Fruit fly (Drosophila melanogaster): ENCODE measurements around the gene CG7071.

DNA sequence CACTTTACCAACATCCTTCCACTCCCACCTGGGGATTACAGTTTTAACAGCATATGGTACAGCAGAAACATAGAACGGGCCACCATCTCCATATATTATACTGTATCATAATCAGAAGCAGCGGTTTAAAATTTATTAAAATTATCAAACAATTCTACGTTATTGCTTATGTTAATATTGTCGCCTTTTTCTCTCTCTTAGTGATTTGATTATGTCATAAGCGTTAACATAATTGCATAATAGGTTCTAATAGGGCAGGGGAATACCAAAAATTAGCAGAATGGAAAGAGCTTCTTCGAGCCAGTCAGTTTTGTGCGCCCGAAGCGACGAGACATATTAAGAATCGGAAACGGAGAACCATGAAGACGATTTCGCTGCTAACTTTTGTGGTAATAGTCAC, 30.7 kb upstream of the CG7071 start, which contains the start of gene CG13862:
- TF ChIP-seq gl (tag; optimal IDR thresholded peaks at IDR 0.05): no peak
- no peak for TF ChIP-seq CG14655 (GFP tag; optimal IDR thresholded peaks at IDR 0.05)
- no peak for TF ChIP-seq CG17806 (tag; optimal IDR thresholded peaks at IDR 0.05)
- no peak for TF ChIP-seq CG34367 (tag; optimal IDR thresholded peaks at IDR 0.05)
- no peak for TF ChIP-seq CG8301 (tag; optimal IDR thresholded peaks at IDR 0.05)
- TF ChIP-seq CG13204 (GFP tag; optimal IDR thresholded peaks at IDR 0.05): no peak
- TF ChIP-seq CG32121 (GFP tag; IDR thresholded peaks at IDR 0.05): no peak
- TF ChIP-seq CG12605 (GFP tag; IDR thresholded peaks at IDR 0.05): no peak
- TF ChIP-seq Pif1B (GFP tag; optimal IDR thresholded peaks at IDR 0.05): no peak
- no peak for TF ChIP-seq CG9948 (tag; optimal IDR thresholded peaks at IDR 0.05)
- no peak for TF ChIP-seq CG4496 (GFP tag; IDR thresholded peaks at IDR 0.05)
- no peak for TF ChIP-seq fd96Ca (GFP tag; IDR thresholded peaks at IDR 0.05)

Measured in whole organism, pupa.